Fruit fly (Drosophila melanogaster) whole organism, embryonic: ENCODE measurements around the gene CG10165.

Experiments used
- ATbp ChIP-seq: fragments of 200-800 bp; sonication (Bioruptor generic); optimal IDR thresholded peaks from 2 replicates; lab custom pipeline; 2017; ENCODE audit warnings: missing biosample characterization, mild to moderate bottlenecking, missing genetic modification characterization, missing genetic modification reagents
- Bgb ChIP-seq: fragments of 200-800 bp; sonication (Bioruptor generic); IDR thresholded peaks from 2 replicates; pipeline ENCODE4 v1.3.6; 2022; ENCODE audit warnings: missing biosample characterization, missing genetic modification characterization; ENCODE audit not compliant: partially characterized antibody
- BtbVII ChIP-seq: fragments of 200-800 bp; sonication (Bioruptor generic); optimal IDR thresholded peaks from 3 replicates; lab custom pipeline; 2017; ENCODE audit warnings: missing biosample characterization, mild to moderate bottlenecking, missing genetic modification characterization
- C15 ChIP-seq: fragments of 200-800 bp; sonication (Bioruptor generic); IDR thresholded peaks from 3 replicates; pipeline ENCODE4 v1.3.6; 2022; ENCODE audit warnings: missing biosample characterization, missing genetic modification characterization
- CG11695 ChIP-seq: fragments of 200-800 bp; sonication (Bioruptor generic); IDR thresholded peaks from 3 replicates; pipeline ENCODE4 v1.3.6; 2022; ENCODE audit warnings: missing biosample characterization, missing genetic modification characterization
- CG12299 ChIP-seq: fragments of 200-800 bp; sonication (Bioruptor generic); optimal IDR thresholded peaks from 2 replicates; lab custom pipeline; 2018; ENCODE audit warnings: missing biosample characterization, mild to moderate bottlenecking, missing genetic modification characterization
- CG13287 ChIP-seq: fragments of 200-800 bp; sonication (Bioruptor generic); IDR thresholded peaks from 2 replicates; pipeline ENCODE4 v1.3.6; 2022; ENCODE audit warnings: missing biosample characterization, missing genetic modification characterization; ENCODE audit not compliant: partially characterized antibody
- CG14441 ChIP-seq: fragments of 200-800 bp; sonication (Bioruptor generic); IDR thresholded peaks from 2 replicates; pipeline ENCODE4 v1.3.6; 2022; ENCODE audit warnings: missing biosample characterization, missing genetic modification characterization
- CG15514 ChIP-seq: fragments of 200-800 bp; sonication (Bioruptor generic); optimal IDR thresholded peaks from 3 replicates; lab custom pipeline; 2017; ENCODE audit warnings: missing biosample characterization, missing genetic modification characterization, mild to moderate bottlenecking, moderate library complexity, missing genetic modification reagents
- CG16815 ChIP-seq: fragments of 200-800 bp; sonication (Bioruptor generic); optimal IDR thresholded peaks from 3 replicates; lab custom pipeline; 2017; ENCODE audit warnings: missing biosample characterization, mild to moderate bottlenecking, missing genetic modification characterization
- CG17385 ChIP-seq: fragments of 200-800 bp; sonication (Bioruptor generic); optimal IDR thresholded peaks from 3 replicates; lab custom pipeline; 2018; ENCODE audit warnings: missing biosample characterization, mild to moderate bottlenecking, missing genetic modification characterization
- CG2116 ChIP-seq: fragments of 200-800 bp; sonication (Bioruptor generic); optimal IDR thresholded peaks from 3 replicates; lab custom pipeline; 2018; ENCODE audit warnings: missing biosample characterization, mild to moderate bottlenecking, missing genetic modification characterization
- CG2199 ChIP-seq: fragments of 200-800 bp; sonication (Bioruptor generic); IDR thresholded peaks from 3 replicates; pipeline ENCODE4 v1.3.6; 2022; ENCODE audit warnings: missing biosample characterization, missing genetic modification characterization
- CG34376 ChIP-seq: fragments of 200-800 bp; sonication (Bioruptor generic); optimal IDR thresholded peaks from 2 replicates; lab custom pipeline; 2018; ENCODE audit warnings: missing biosample characterization, mild to moderate bottlenecking, missing genetic modification characterization
- CG3838 ChIP-seq: fragments of 200-800 bp; sonication (Bioruptor generic); optimal IDR thresholded peaks from 3 replicates; lab custom pipeline; 2016; ENCODE audit warnings: missing biosample characterization, missing genetic modification characterization
- CG5953 ChIP-seq: fragments of 200-800 bp; sonication (Bioruptor generic); IDR thresholded peaks from 2 replicates; pipeline ENCODE4 v1.3.6; 2022; ENCODE audit warnings: missing biosample characterization, missing genetic modification characterization
- CG8290 ChIP-seq, 3 experiments: fragments of 200-800 bp; sonication (Bioruptor generic); optimal IDR thresholded peaks; 2 replicates each; lab custom pipeline; 2016 to 2019; ENCODE audit warnings: missing biosample characterization in 3 of 3, missing genetic modification characterization in 3 of 3, mild to moderate bottlenecking in 2 of 3, moderate library complexity in 1 of 3
- CG9215 ChIP-seq: fragments of 200-800 bp; sonication (Bioruptor generic); IDR thresholded peaks from 2 replicates; pipeline ENCODE4 v1.3.6; 2022; ENCODE audit warnings: missing biosample characterization, missing genetic modification characterization
- CrebB ChIP-seq: fragments of 200-800 bp; sonication (Bioruptor generic); optimal IDR thresholded peaks from 3 replicates; lab custom pipeline; 2018; ENCODE audit warnings: missing biosample characterization, mild to moderate bottlenecking, missing genetic modification characterization
- Dp ChIP-seq: fragments of 200-800 bp; sonication (Bioruptor generic); optimal IDR thresholded peaks from 2 replicates; lab custom pipeline; 2018; ENCODE audit warnings: missing biosample characterization, mild to moderate bottlenecking, missing genetic modification characterization, moderate library complexity
- E2f1 ChIP-seq: fragments of 200-800 bp; sonication (Bioruptor generic); IDR thresholded peaks from 2 replicates; pipeline ENCODE4 v1.3.6; 2022; ENCODE audit warnings: missing biosample characterization, missing genetic modification characterization
- E2f2 ChIP-seq: fragments of 200-800 bp; sonication (Bioruptor generic); IDR thresholded peaks from 2 replicates; pipeline ENCODE4 v1.3.6; 2022; ENCODE audit warnings: missing biosample characterization, missing genetic modification characterization
- Eip74EF ChIP-seq, 2 experiments: fragments of 200-800 bp in 1 of 2; fragments of >200 bp in 1 of 2; sonication (Bioruptor generic) in 1 of 2; optimal IDR thresholded peaks; 2 replicates each; lab custom pipeline; 2017 to 2019; ENCODE audit warnings: missing biosample characterization in 2 of 2, missing genetic modification characterization in 2 of 2, mild to moderate bottlenecking in 1 of 2, moderate library complexity in 1 of 2
- HLH3B ChIP-seq: fragments of 200-800 bp; sonication (Bioruptor generic); IDR thresholded peaks from 2 replicates; pipeline ENCODE4 v1.3.6; 2022; ENCODE audit warnings: missing biosample characterization, missing genetic modification characterization
- Lim3 ChIP-seq: fragments of 200-800 bp; sonication (Bioruptor generic); IDR thresholded peaks from 2 replicates; pipeline ENCODE4 v1.3.6; 2022; ENCODE audit warnings: missing biosample characterization, missing genetic modification characterization
- NC2α ChIP-seq: fragments of 200-800 bp; sonication (Bioruptor generic); optimal IDR thresholded peaks from 2 replicates; lab custom pipeline; 2016; ENCODE audit warnings: missing biosample characterization, missing genetic modification characterization
- Nf-YB ChIP-seq: fragments of 200-800 bp; sonication (Bioruptor generic); optimal IDR thresholded peaks from 3 replicates; lab custom pipeline; 2019; ENCODE audit warnings: missing biosample characterization, mild to moderate bottlenecking, missing genetic modification characterization, moderate library complexity
- Pdp1 ChIP-seq, 2 experiments: fragments of 200-800 bp; sonication (Bioruptor generic); optimal IDR thresholded peaks; 3 replicates each; lab custom pipeline; 2016; ENCODE audit warnings: missing biosample characterization in 2 of 2, missing genetic modification characterization in 2 of 2, mild to moderate bottlenecking in 1 of 2, moderate library complexity in 1 of 2
- Poxn ChIP-seq: fragments of 200-800 bp; sonication (Bioruptor generic); IDR thresholded peaks from 2 replicates; pipeline ENCODE4 v1.3.6; 2022; ENCODE audit warnings: missing biosample characterization, missing genetic modification characterization
- Ravus ChIP-seq: fragments of 200-800 bp; sonication (Bioruptor generic); IDR thresholded peaks from 2 replicates; pipeline ENCODE4 v1.3.6; 2022; ENCODE audit warnings: missing biosample characterization, missing genetic modification characterization
- Scr ChIP-seq: fragments of 200-800 bp; sonication (Bioruptor generic); IDR thresholded peaks from 2 replicates; pipeline ENCODE4 v1.3.6; 2022; ENCODE audit warnings: missing biosample characterization, missing genetic modification characterization; ENCODE audit not compliant: partially characterized antibody
- Stat92E ChIP-seq, 3 experiments: fragments of >200 bp in 2 of 3; fragments of 200-800 bp in 1 of 3; sonication (Bioruptor generic) in 1 of 3; optimal IDR thresholded peaks; 2 replicates each; lab custom pipeline; 2017 to 2019; ENCODE audit warnings: missing biosample characterization in 3 of 3, missing genetic modification characterization in 3 of 3, mild to moderate bottlenecking in 1 of 3, moderate library complexity in 1 of 3
- Trl ChIP-seq, 3 experiments: fragments of >200 bp in 2 of 3; fragments of 200-800 bp in 1 of 3; sonication (Bioruptor generic) in 1 of 3; optimal IDR thresholded peaks; 2 replicates in 1 of 3; 3 replicates in 2 of 3; lab custom pipeline; 2016 to 2017; ENCODE audit warnings: missing biosample characterization in 1 of 3, missing genetic modification characterization in 1 of 3
- bowl ChIP-seq: fragments of 200-800 bp; sonication (Bioruptor generic); IDR thresholded peaks from 2 replicates; pipeline ENCODE4 v1.3.6; 2022; ENCODE audit warnings: missing biosample characterization, missing genetic modification characterization
- chinmo ChIP-seq: fragments of 200-800 bp; sonication (Bioruptor generic); IDR thresholded peaks from 4 replicates; pipeline ENCODE4 v1.3.6; 2022; ENCODE audit warnings: missing biosample characterization, missing genetic modification characterization; ENCODE audit not compliant: partially characterized antibody
- crp ChIP-seq, 2 experiments: fragments of 200-800 bp; sonication (Bioruptor generic); optimal IDR thresholded peaks; 2 replicates in 1 of 2; 3 replicates in 1 of 2; lab custom pipeline; 2017; ENCODE audit warnings: missing biosample characterization in 2 of 2, missing genetic modification characterization in 2 of 2, mild to moderate bottlenecking in 1 of 2, moderate library complexity in 1 of 2
- dpn ChIP-seq, 2 experiments: fragments of 200-800 bp; sonication (Bioruptor generic); optimal IDR thresholded peaks; 3 replicates each; lab custom pipeline; 2016; ENCODE audit warnings: missing biosample characterization in 2 of 2, missing genetic modification characterization in 2 of 2
- emc ChIP-seq: fragments of 200-800 bp; sonication (Bioruptor generic); optimal IDR thresholded peaks from 2 replicates; lab custom pipeline; 2016; ENCODE audit warnings: missing biosample characterization, missing genetic modification characterization
- gce ChIP-seq: fragments of 200-800 bp; sonication (Bioruptor generic); IDR thresholded peaks from 3 replicates; pipeline ENCODE4 v1.3.6; 2022; ENCODE audit warnings: missing biosample characterization, missing genetic modification characterization
- gcm2 ChIP-seq: fragments of 200-800 bp; sonication (Bioruptor generic); optimal IDR thresholded peaks from 2 replicates; lab custom pipeline; 2016; ENCODE audit warnings: missing biosample characterization, missing genetic modification characterization
- grau ChIP-seq: fragments of 200-800 bp; optimal IDR thresholded peaks from 3 replicates; lab custom pipeline; 2019; ENCODE audit warnings: missing biosample characterization, mild to moderate bottlenecking, missing genetic modification characterization, moderate library complexity
- gt ChIP-seq: fragments of 200-800 bp; sonication (Bioruptor generic); IDR thresholded peaks from 2 replicates; pipeline ENCODE4 v1.3.6; 2022; ENCODE audit warnings: missing biosample characterization, missing genetic modification characterization
- insv ChIP-seq, 2 experiments: fragments of 200-800 bp; sonication (Bioruptor generic); optimal IDR thresholded peaks; 3 replicates each; lab custom pipeline; 2016 to 2018; ENCODE audit warnings: missing biosample characterization in 2 of 2, missing genetic modification characterization in 2 of 2
- oc ChIP-seq: fragments of 200-800 bp; sonication (Bioruptor generic); optimal IDR thresholded peaks from 2 replicates; lab custom pipeline; 2018; ENCODE audit warnings: missing biosample characterization, mild to moderate bottlenecking, missing genetic modification characterization, moderate library complexity
- odd ChIP-seq: fragments of 200-800 bp; sonication (Bioruptor generic); optimal IDR thresholded peaks from 2 replicates; lab custom pipeline; 2017; ENCODE audit warnings: missing biosample characterization, mild to moderate bottlenecking, missing genetic modification characterization
- sd ChIP-seq: fragments of 200-800 bp; sonication (Bioruptor generic); optimal IDR thresholded peaks from 3 replicates; lab custom pipeline; 2018; ENCODE audit warnings: missing biosample characterization, mild to moderate bottlenecking, missing genetic modification characterization, moderate library complexity
- sens ChIP-seq: fragments of 200-800 bp; sonication (Bioruptor generic); peaks from one replicate; lab custom pipeline; 2016; ENCODE audit warnings: missing biosample characterization, missing genetic modification characterization
- so ChIP-seq: fragments of 200-800 bp; sonication (Bioruptor generic); IDR thresholded peaks from 3 replicates; pipeline ENCODE4 v1.3.6; 2022; ENCODE audit warnings: missing biosample characterization, missing genetic modification characterization
- stwl ChIP-seq: fragments of 200-800 bp; sonication (Bioruptor generic); optimal IDR thresholded peaks from 3 replicates; lab custom pipeline; 2018; ENCODE audit warnings: missing biosample characterization, mild to moderate bottlenecking, missing genetic modification characterization, moderate library complexity

CG10165 gene

DNA sequence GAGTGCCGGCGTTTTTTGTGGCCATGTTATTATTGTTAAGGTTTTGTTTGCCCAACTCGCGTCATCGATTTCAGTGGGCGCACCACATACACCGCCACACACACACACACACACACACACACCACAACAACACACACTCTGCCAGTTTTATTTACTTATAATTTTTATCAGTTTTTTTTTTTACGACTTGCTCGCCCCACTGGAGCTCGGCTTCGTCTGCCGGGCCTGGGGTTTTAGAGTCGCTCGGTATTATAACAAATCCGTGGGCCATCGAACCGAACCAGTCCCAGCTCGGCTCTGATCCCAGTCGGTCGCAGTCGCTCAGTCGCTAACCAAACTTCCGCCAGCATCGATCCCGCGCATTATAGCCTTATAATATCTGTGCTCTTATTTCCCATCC, 19.3 kb upstream of the CG10165 start (continued):
- TF ChIP-seq Scr (GFP tag; lab: Robert Waterston, UW): no peak; the same call in 1 of the 2 replicates
- no peak for TF ChIP-seq CG9215 (GFP tag; lab: Robert Waterston, UW)
- no peak for TF ChIP-seq stwl
- TF ChIP-seq CG13287: peak; percentile 21; the same call in 1 of the 2 replicates
- no peak for TF ChIP-seq Dp (GFP tag; lab: Kevin White, UChicago)
- 0 out of 3 replicates have a peak, but pooled peaks have one; percentile 6 for TF ChIP-seq gce (GFP tag; lab: Robert Waterston, UW)
- TF ChIP-seq gcm2 (GFP tag; lab: Kevin White, UChicago): no peak
- TF ChIP-seq gt: no peak
- peak; percentile 23 for TF ChIP-seq odd
- TF ChIP-seq Bgb (GFP tag; lab: Robert Waterston, UW): no peak
- no peak for TF ChIP-seq Poxn (GFP tag; lab: Robert Waterston, UW)
- TF ChIP-seq E2f2 (GFP tag; lab: Robert Waterston, UW): peak; percentile 8; the same call in 1 of the 2 replicates
- TF ChIP-seq HLH3B: no peak
- peak; percentile 54 for TF ChIP-seq CG15514
- no peak for TF ChIP-seq E2f1 (GFP tag; lab: Robert Waterston, UW)
- TF ChIP-seq C15 (GFP tag; lab: Robert Waterston, UW): 0 out of 3 replicates have a peak, but pooled peaks have one; percentile 36
- no peak for TF ChIP-seq CG3838 (GFP tag; lab: Kevin White, UChicago)
- TF ChIP-seq insv (GFP tag; optimal IDR thresholded peaks at IDR 0.05; lab: Kevin White, UChicago): no peak
- TF ChIP-seq so (GFP tag; lab: Robert Waterston, UW): peak; percentile 50; the same call in 1 of the 3 replicates
- no peak for TF ChIP-seq grau (tag; lab: Kevin White, UChicago)
- TF ChIP-seq CrebB (tag; lab: Kevin White, UChicago): peak; percentile 48
- peak; percentile 49 for TF ChIP-seq Nf-YB (GFP tag; lab: Kevin White, UChicago)
- no peak for TF ChIP-seq ATbp (GFP tag; lab: Kevin White, UChicago)
- TF ChIP-seq CG2199 (GFP tag; lab: Robert Waterston, UW): peak; percentile 61; the same call in 1 of the 3 replicates
- peak; percentile 88; the same call in 2 of the 4 replicates for TF ChIP-seq chinmo (GFP tag; lab: Robert Waterston, UW)
- TF ChIP-seq CG14441: 0 out of 2 replicates have a peak, but pooled peaks have one; percentile 6
- peak; percentile 56 for TF ChIP-seq BtbVII
- TF ChIP-seq CG12299 (tag; lab: Kevin White, UChicago): no peak
- TF ChIP-seq Lim3: no peak
- no peak for TF ChIP-seq CG5953
- peak in 1 of 3 experiments; percentile 41 for TF ChIP-seq Stat92E (GFP tag; optimal IDR thresholded peaks at IDR 0.05; lab: Kevin White, UChicago)
- no peak for TF ChIP-seq CG16815 (GFP tag; lab: Kevin White, UChicago)
- TF ChIP-seq, all 482 proteins: peak for 51

DNA sequence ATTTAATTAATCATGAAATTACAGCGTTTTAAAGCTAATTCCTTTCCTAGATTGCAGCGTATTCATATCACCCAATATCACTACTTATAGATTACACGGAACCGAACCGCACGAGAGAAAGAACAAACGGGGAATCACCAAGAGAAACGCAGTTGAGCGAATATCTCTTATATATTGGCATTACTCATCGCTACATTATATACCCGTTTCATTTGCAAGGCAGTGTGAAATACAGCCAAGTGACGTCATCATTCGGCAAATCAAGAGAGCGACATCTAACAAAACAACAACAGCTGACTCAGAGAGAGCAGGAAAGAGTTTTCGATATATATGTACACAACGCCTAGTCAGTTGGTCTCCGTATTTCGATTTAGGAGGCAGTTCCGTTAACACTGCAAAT, 18.1 kb upstream of the CG10165 start, which contains the start of gene Tep4:
TSS of gene Tep4 (plus strand) at position 350 of the 400 bp plus-strand sequence.
- no peak for TF ChIP-seq emc (GFP tag; lab: Kevin White, UChicago)
- TF ChIP-seq CG8290 (GFP tag; optimal IDR thresholded peaks at IDR 0.05; lab: Kevin White, UChicago): no peak
- no peak for TF ChIP-seq CG8290 (tag; optimal IDR thresholded peaks at IDR 0.05; lab: Kevin White, UChicago)
- peak; percentile 59 to 87 for TF ChIP-seq Trl (optimal IDR thresholded peaks at IDR 0.05; lab: Kevin White, UChicago)
- no peak for TF ChIP-seq Trl (GFP tag; optimal IDR thresholded peaks at IDR 0.05; lab: Kevin White, UChicago)
- TF ChIP-seq BtbVII: peak; percentile 86
- TF ChIP-seq CG11695 (GFP tag; lab: Robert Waterston, UW): no peak
- no peak for TF ChIP-seq oc (tag; lab: Kevin White, UChicago)
- TF ChIP-seq Pdp1 (GFP tag; optimal IDR thresholded peaks at IDR 0.05; lab: Kevin White, UChicago): peak in 1 of 2 experiments; percentile 39
- peak; percentile 4 for TF ChIP-seq CG17385 (GFP tag; lab: Kevin White, UChicago)
- peak; percentile 14 for TF ChIP-seq sd (tag; lab: Kevin White, UChicago)
- peak; percentile 42 for TF ChIP-seq CG34376 (GFP tag; lab: Kevin White, UChicago)
- no peak for TF ChIP-seq Ravus
- TF ChIP-seq sens: peak; percentile 78
- no peak for TF ChIP-seq NC2α (GFP tag; lab: Kevin White, UChicago)
- no peak for TF ChIP-seq bowl
- TF ChIP-seq CG2116 (GFP tag; lab: Kevin White, UChicago): no peak
- peak in 1 of 2 experiments; percentile 7 for TF ChIP-seq Eip74EF (GFP tag; optimal IDR thresholded peaks at IDR 0.05; lab: Kevin White, UChicago)
- no peak for TF ChIP-seq dpn (GFP tag; optimal IDR thresholded peaks at IDR 0.05; lab: Kevin White, UChicago)
- TF ChIP-seq crp (GFP tag; optimal IDR thresholded peaks at IDR 0.05; lab: Kevin White, UChicago): peak in 1 of 2 experiments; percentile 44
- TF ChIP-seq chinmo (GFP tag; lab: Robert Waterston, UW): peak; percentile 92; the same call in 3 of the 4 replicates
